Fruit fly (Drosophila melanogaster): Measurements from ENCODE around the gene CG43233.

DNA sequence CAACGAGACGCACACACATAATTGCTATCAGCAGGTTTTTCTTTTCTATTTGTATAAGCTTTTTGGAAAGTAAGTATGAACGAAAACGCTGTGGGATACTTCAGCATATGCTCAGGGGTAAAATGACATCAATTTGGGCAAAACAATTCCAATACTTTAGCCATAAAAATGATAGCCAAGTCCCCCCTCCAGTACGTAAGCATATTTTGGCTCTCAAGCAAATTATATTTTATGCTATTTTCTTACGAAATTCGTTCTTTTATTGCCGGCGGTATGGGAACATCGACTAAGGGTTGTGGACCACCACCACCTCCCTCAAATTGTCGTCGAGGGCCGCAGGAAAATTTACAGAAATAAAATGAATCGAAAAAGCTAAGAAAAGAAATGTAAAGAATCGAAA lies at the start of gene CG43233:
- TF ChIP-seq Jra (GFP tag; optimal IDR thresholded peaks at IDR 0.05) (no peak), HLH106 (tag; optimal IDR thresholded peaks at IDR 0.05) (no peak)

Data from whole organism, wandering third instar larva.